Worm (Caenorhabditis elegans): Measurements from ENCODE around the gene fipr-29.

fipr-29 gene

DNA sequence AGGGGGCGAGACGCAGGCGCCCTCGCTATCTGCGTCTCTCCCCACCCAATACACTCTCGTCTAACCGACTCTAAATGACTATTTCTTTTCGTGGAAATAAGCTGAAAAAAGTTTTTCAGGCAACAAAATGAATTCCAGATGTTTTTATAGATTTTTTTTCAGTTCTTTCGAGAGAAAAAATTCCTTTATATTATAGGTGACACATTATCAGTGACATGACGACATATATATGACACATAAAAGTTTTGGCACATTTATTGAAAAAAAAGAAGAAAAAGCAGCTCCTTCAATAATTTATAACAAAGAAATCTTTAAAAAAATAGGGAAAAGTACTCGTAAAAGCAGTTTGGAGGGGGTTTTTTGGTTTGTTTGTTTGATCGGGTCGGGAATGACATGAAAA lies at the start of gene fipr-29:
fipr-29 (minus strand) TSS at position 101 of the 400 bp plus-strand sequence.
- TF ChIP-seq egl-27 (tag; optimal IDR thresholded peaks at IDR 0.05), result no peak
- no peak for TF ChIP-seq lin-39 (tag; optimal IDR thresholded peaks at IDR 0.05)
- TF ChIP-seq mml-1 (tag; optimal IDR thresholded peaks at IDR 0.05), result no peak
- TF ChIP-seq mdl-1 (tag; optimal IDR thresholded peaks at IDR 0.05), result no peak
- TF ChIP-seq hmg-11 (tag; optimal IDR thresholded peaks at IDR 0.05), result no peak

DNA sequence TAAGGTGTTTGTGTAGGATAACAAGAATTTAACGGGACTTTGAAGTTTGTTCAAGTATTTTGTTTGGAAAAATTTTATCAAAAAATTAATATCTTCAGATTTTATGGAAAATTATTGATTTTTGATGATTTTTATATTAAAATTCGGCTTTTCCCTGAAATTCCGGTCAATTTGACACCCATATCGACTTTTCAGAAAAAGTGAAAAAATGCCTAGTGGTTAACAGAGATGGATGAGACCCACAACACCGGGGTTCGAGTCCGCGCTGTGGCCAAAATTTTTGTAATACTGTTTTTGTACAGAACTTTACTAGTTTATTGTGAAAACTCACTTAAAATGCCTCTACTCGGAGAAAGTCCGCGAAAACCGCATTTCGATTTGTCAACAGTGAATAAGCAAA lies 49.4 kb upstream of the fipr-29 start:
- TF ChIP-seq unc-39 (tag; optimal IDR thresholded peaks at IDR 0.05), result no peak
- no peak for TF ChIP-seq pqm-1 (tag; optimal IDR thresholded peaks at IDR 0.05)
- TF ChIP-seq lsy-12 (tag; optimal IDR thresholded peaks at IDR 0.05), result no peak
- no peak for TF ChIP-seq lin-15B (tag; optimal IDR thresholded peaks at IDR 0.05)
- TF ChIP-seq zag-1 (tag; optimal IDR thresholded peaks at IDR 0.05), result no peak
- TF ChIP-seq R02D3.7 (tag; optimal IDR thresholded peaks at IDR 0.05), result no peak
- TF ChIP-seq nhr-43 (tag; optimal IDR thresholded peaks at IDR 0.05; ENCODE audit: poor library complexity, severe bottlenecking), result no peak
- no peak for TF ChIP-seq eor-1 (tag; optimal IDR thresholded peaks at IDR 0.05)
- no peak for TF ChIP-seq nhr-67 (tag; optimal IDR thresholded peaks at IDR 0.05)
- no peak for TF ChIP-seq fkh-10 (GFP tag; optimal IDR thresholded peaks at IDR 0.05)
- TF ChIP-seq snpc-4 (tag; optimal IDR thresholded peaks at IDR 0.05), result no peak
- no peak for TF ChIP-seq nhr-11 (tag; optimal IDR thresholded peaks at IDR 0.05)
- TF ChIP-seq nhr-23 (tag; optimal IDR thresholded peaks at IDR 0.05), result no peak
- TF ChIP-seq sea-2 (GFP tag; optimal IDR thresholded peaks at IDR 0.05), result no peak
- TF ChIP-seq ZK546.5 (tag; optimal IDR thresholded peaks at IDR 0.05), result no peak
- TF ChIP-seq nhr-28 (tag; optimal IDR thresholded peaks at IDR 0.05), result no peak
- TF ChIP-seq fos-1 (tag; optimal IDR thresholded peaks at IDR 0.05), result no peak
- no peak for TF ChIP-seq lin-39 (tag; optimal IDR thresholded peaks at IDR 0.05)

DNA sequence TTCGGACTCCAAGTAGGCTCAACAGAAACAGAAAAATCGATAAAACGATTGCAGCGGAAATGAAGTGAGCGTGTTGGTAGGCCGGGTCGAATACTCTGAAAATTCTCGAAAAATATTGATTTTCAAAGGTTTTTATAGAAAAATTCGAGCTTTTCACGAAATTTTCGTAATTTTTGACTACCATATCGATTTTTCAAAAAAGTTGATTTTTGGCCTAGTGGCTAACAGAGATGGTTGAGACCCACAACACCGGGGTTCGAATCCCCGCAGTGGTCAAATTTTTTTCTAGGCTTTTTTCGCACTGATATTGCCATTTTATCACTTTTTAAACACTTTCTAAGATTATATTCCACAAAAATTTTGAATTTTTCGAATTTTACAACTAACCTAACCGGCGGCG lies 48.6 kb upstream of the fipr-29 start:
- no peak for TF ChIP-seq ceh-28 (tag; optimal IDR thresholded peaks at IDR 0.05)
- TF ChIP-seq nhr-76 (tag; optimal IDR thresholded peaks at IDR 0.05), result no peak
- TF ChIP-seq sea-2 (GFP tag; optimal IDR thresholded peaks at IDR 0.05), result no peak
- TF ChIP-seq unc-39 (tag; optimal IDR thresholded peaks at IDR 0.05), result no peak
- no peak for TF ChIP-seq ama-1 (optimal IDR thresholded peaks at IDR 0.05)
- no peak for TF ChIP-seq pqm-1 (tag; optimal IDR thresholded peaks at IDR 0.05)
- TF ChIP-seq nhr-28 (tag; optimal IDR thresholded peaks at IDR 0.05), result no peak
- no peak for TF ChIP-seq hmg-11 (tag; optimal IDR thresholded peaks at IDR 0.05)
- TF ChIP-seq nhr-25 (tag; optimal IDR thresholded peaks at IDR 0.05), result no peak
- TF ChIP-seq eor-1 (tag; optimal IDR thresholded peaks at IDR 0.05), result no peak
- TF ChIP-seq unc-62 (GFP tag; optimal IDR thresholded peaks at IDR 0.05), result no peak
- no peak for TF ChIP-seq ZK546.5 (tag; optimal IDR thresholded peaks at IDR 0.05)
- TF ChIP-seq mdl-1 (tag; optimal IDR thresholded peaks at IDR 0.05), result no peak
- TF ChIP-seq elt-3 (tag; optimal IDR thresholded peaks at IDR 0.05), result no peak
- no peak for TF ChIP-seq elt-2 (tag; optimal IDR thresholded peaks at IDR 0.05)
- no peak for TF ChIP-seq lsy-12 (tag; optimal IDR thresholded peaks at IDR 0.05)
- no peak for TF ChIP-seq fos-1 (tag; optimal IDR thresholded peaks at IDR 0.05)
- TF ChIP-seq pha-4 (tag; optimal IDR thresholded peaks at IDR 0.05), result no peak

DNA sequence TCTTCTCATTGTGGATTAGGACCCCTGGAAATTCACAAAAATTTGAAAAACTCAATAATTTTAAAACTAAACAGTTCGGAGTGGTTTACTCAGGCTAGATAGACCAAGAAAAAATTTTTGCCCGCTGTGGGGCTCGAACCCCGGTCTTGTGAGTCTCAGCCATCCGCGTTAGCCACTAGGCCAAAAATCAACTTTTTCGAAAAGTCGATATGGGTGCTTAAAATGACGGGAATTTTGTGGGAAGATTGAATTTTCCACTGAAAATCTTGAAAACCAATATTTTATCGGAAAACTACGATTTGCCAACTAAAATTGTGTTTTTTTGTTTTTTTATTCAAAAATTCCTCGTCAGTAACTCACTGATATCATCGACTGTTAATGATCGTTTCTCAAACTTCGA lies 47.4 kb upstream of the fipr-29 start:
- TF ChIP-seq nhr-11 (tag; optimal IDR thresholded peaks at IDR 0.05) (no peak), nhr-76 (tag; optimal IDR thresholded peaks at IDR 0.05) (no peak), fkh-2 (tag; optimal IDR thresholded peaks at IDR 0.05) (no peak), elt-2 (tag; optimal IDR thresholded peaks at IDR 0.05) (no peak), nfya-1 (tag; optimal IDR thresholded peaks at IDR 0.05; ENCODE audit: insufficient read depth) (no peak), hmg-11 (tag; optimal IDR thresholded peaks at IDR 0.05) (no peak)

DNA sequence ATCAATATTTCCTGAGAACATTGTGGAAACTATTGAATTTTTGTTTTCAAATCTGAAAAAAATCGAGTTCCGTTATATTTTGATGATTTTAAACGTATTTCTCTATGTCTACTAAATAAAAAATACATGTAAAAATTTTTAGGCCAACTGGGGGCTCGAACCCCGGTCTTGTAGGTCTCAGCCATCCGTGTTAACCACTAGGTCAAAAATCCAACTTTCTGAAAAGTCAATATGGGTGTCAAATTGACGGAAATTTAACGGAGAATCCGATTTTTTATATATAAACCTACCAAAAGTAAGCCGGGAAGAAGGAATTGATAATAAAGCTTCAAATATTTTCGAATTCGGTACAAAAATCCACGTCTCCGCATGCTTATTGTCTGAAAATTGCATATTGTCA lies 46.1 kb upstream of the fipr-29 start:
- no peak for TF ChIP-seq nhr-12 (tag; optimal IDR thresholded peaks at IDR 0.05)
- TF ChIP-seq lin-15B (tag; optimal IDR thresholded peaks at IDR 0.05), result no peak
- no peak for TF ChIP-seq egl-5 (tag; optimal IDR thresholded peaks at IDR 0.05)
- TF ChIP-seq snpc-4 (tag; optimal IDR thresholded peaks at IDR 0.05), result no peak
- no peak for TF ChIP-seq nhr-76 (tag; optimal IDR thresholded peaks at IDR 0.05)
- no peak for TF ChIP-seq sea-2 (GFP tag; optimal IDR thresholded peaks at IDR 0.05)
- no peak for TF ChIP-seq fos-1 (tag; optimal IDR thresholded peaks at IDR 0.05)
- no peak for TF ChIP-seq pqm-1 (tag; optimal IDR thresholded peaks at IDR 0.05)
- no peak for TF ChIP-seq nhr-11 (tag; optimal IDR thresholded peaks at IDR 0.05)
- no peak for TF ChIP-seq skn-1 (tag; optimal IDR thresholded peaks at IDR 0.05)
- TF ChIP-seq nhr-77 (tag; optimal IDR thresholded peaks at IDR 0.05), result no peak
- no peak for TF ChIP-seq ceh-16 (tag; optimal IDR thresholded peaks at IDR 0.05)
- TF ChIP-seq egl-27 (tag; optimal IDR thresholded peaks at IDR 0.05), result no peak
- no peak for TF ChIP-seq ceh-9 (tag; optimal IDR thresholded peaks at IDR 0.05)
- TF ChIP-seq tbx-2 (tag; optimal IDR thresholded peaks at IDR 0.05), result no peak
- no peak for TF ChIP-seq ztf-4 (tag; optimal IDR thresholded peaks at IDR 0.05)
- TF ChIP-seq unc-62 (GFP tag; optimal IDR thresholded peaks at IDR 0.05), result no peak
